Fruit fly (Drosophila melanogaster): ENCODE results near the gene CG14015.

- no peak for TF ChIP-seq CG8478 (optimal IDR thresholded peaks at IDR 0.05)
- TF ChIP-seq CTCF (optimal IDR thresholded peaks at IDR 0.05), result no peak
Observed at dm6 chr2L:5537063-5537462, 1.9 kb downstream of the CG14015 start.
